Fruit fly (Drosophila melanogaster): ENCODE measurements around the gene Galt.

The Galt gene

dm6 chr2L:6683992-6684882 is 16.4 kb upstream of the Galt start, which contains the start of gene Nhe3 (continued):
- TF ChIP-seq kni (GFP tag; optimal IDR thresholded peaks at IDR 0.05) (no peak), run (tag; optimal IDR thresholded peaks at IDR 0.05) (peak; percentile 36), trem (tag; optimal IDR thresholded peaks at IDR 0.05) (peak; percentile 73), dati (GFP tag; IDR thresholded peaks at IDR 0.05) (peak; percentile 36; the same call in 1 of the 2 replicates), crol (GFP tag; IDR thresholded peaks at IDR 0.05) (peak; percentile 94), CG15479 (GFP tag; optimal IDR thresholded peaks at IDR 0.05) (no peak), eyg (GFP tag; optimal IDR thresholded peaks at IDR 0.05) (peak; percentile 75), cwo (GFP tag; optimal IDR thresholded peaks at IDR 0.05) (peak; percentile 55), dysf (GFP tag; IDR thresholded peaks at IDR 0.05) (peak; percentile 85), Elba2 (GFP tag; optimal IDR thresholded peaks at IDR 0.05) (no peak), CkIIα-i1 (GFP tag; IDR thresholded peaks at IDR 0.05) (no peak), CG10654 (GFP tag; optimal IDR thresholded peaks at IDR 0.05) (peak; percentile 81), CHES-1-like (GFP tag; optimal IDR thresholded peaks at IDR 0.05) (peak; percentile 86), esg (GFP tag; conservative IDR thresholded peaks at IDR 0.05) (peak; percentile 76), CG10147 (GFP tag; optimal IDR thresholded peaks at IDR 0.05) (peak; percentile 78), oc (tag; optimal IDR thresholded peaks at IDR 0.05) (peak; percentile 27), luna (GFP tag; optimal IDR thresholded peaks at IDR 0.05) (no peak), Optix (GFP tag; IDR thresholded peaks at IDR 0.05) (peak; percentile 56; the same call in 1 of the 3 replicates), disco-r (GFP tag; optimal IDR thresholded peaks at IDR 0.05) (peak; percentile 63), CG10321 (GFP tag; IDR thresholded peaks at IDR 0.05) (peak; percentile 40; the same call in 1 of the 2 replicates), corto (GFP tag; optimal IDR thresholded peaks at IDR 0.05) (no peak), Drgx (GFP tag; IDR thresholded peaks at IDR 0.05) (peak; percentile 67), CG11456 (GFP tag; IDR thresholded peaks at IDR 0.05) (peak; percentile 87), rib (GFP tag; IDR thresholded peaks at IDR 0.05) (peak; percentile 68), fu2 (GFP tag; optimal IDR thresholded peaks at IDR 0.05) (peak; percentile 78), CG6654 (GFP tag; optimal IDR thresholded peaks at IDR 0.05) (peak; percentile 40), CG33557 (GFP tag; optimal IDR thresholded peaks at IDR 0.05) (peak; percentile 30), fd3F (GFP tag; optimal IDR thresholded peaks at IDR 0.05) (peak; percentile 76), HmgZ (tag; optimal IDR thresholded peaks at IDR 0.05) (peak; percentile 62), dan (GFP tag; IDR thresholded peaks at IDR 0.05) (0 out of 2 replicates have a peak, but pooled peaks have one; percentile 19), sna (GFP tag; IDR thresholded peaks at IDR 0.05; ENCODE audit: partially characterized antibody) (no peak; the same call in 1 of the 2 replicates), dmrt11E (tag; optimal IDR thresholded peaks at IDR 0.05) (peak; percentile 77), CG9797 (GFP tag; optimal IDR thresholded peaks at IDR 0.05) (peak; percentile 74), zf30C (GFP tag; optimal IDR thresholded peaks at IDR 0.05) (no peak), CG12104 (GFP tag; optimal IDR thresholded peaks at IDR 0.05) (peak; percentile 73), CG34376 (GFP tag; optimal IDR thresholded peaks at IDR 0.05) (peak; percentile 62), CG10267 (tag; optimal IDR thresholded peaks at IDR 0.05) (peak; percentile 72), maf-S (GFP tag; optimal IDR thresholded peaks at IDR 0.05) (peak; percentile 59), CG30431 (GFP tag; optimal IDR thresholded peaks at IDR 0.05) (peak; percentile 70), CG8388 (GFP tag; optimal IDR thresholded peaks at IDR 0.05) (peak; percentile 71), CG12299 (tag; optimal IDR thresholded peaks at IDR 0.05) (peak; percentile 67), CG12071 (GFP tag; optimal IDR thresholded peaks at IDR 0.05) (peak; percentile 9), dm (GFP tag; optimal IDR thresholded peaks at IDR 0.05) (peak; percentile 39), CG14710 (tag; optimal IDR thresholded peaks at IDR 0.05) (peak; percentile 81), CG13287 (GFP tag; IDR thresholded peaks at IDR 0.05; ENCODE audit: partially characterized antibody) (peak; percentile 47; the same call in 1 of the 2 replicates), crc (GFP tag; optimal IDR thresholded peaks at IDR 0.05) (peak; percentile 53), Lhr (GFP tag; optimal IDR thresholded peaks at IDR 0.05) (peak; percentile 68), CG32772 (GFP tag; IDR thresholded peaks at IDR 0.05) (peak; percentile 84)

Data from whole organism, embryonic.